Fruit fly (Drosophila melanogaster) whole organism: ENCODE results near the gene CG10341.

ENCODE experiments used
- CG8478 ChIP-seq: fragments of >200 bp; optimal IDR thresholded peaks from 2 replicates; lab custom pipeline; 2018; ENCODE audit warnings: inconsistent platforms
- Dll ChIP-seq: fragments of >200 bp; optimal IDR thresholded peaks from 2 replicates; lab custom pipeline; 2017
- EcR ChIP-seq, 2 experiments: fragments of >200 bp; optimal IDR thresholded peaks; 2 replicates each; lab custom pipeline; 2017; ENCODE audit warnings: missing biosample characterization in 2 of 2, missing genetic modification characterization in 2 of 2, missing genetic modification reagents in 2 of 2
- pan ChIP-seq: fragments of >200 bp; optimal IDR thresholded peaks from 2 replicates; lab custom pipeline; 2017
- psq ChIP-seq: fragments of >200 bp; optimal IDR thresholded peaks from 2 replicates; lab custom pipeline; 2017
- usp ChIP-seq: fragments of >200 bp; optimal IDR thresholded peaks from 2 replicates; lab custom pipeline; 2017; ENCODE audit warnings: missing biosample characterization, missing genetic modification characterization, mixed read lengths

CG10341 gene

DNA sequence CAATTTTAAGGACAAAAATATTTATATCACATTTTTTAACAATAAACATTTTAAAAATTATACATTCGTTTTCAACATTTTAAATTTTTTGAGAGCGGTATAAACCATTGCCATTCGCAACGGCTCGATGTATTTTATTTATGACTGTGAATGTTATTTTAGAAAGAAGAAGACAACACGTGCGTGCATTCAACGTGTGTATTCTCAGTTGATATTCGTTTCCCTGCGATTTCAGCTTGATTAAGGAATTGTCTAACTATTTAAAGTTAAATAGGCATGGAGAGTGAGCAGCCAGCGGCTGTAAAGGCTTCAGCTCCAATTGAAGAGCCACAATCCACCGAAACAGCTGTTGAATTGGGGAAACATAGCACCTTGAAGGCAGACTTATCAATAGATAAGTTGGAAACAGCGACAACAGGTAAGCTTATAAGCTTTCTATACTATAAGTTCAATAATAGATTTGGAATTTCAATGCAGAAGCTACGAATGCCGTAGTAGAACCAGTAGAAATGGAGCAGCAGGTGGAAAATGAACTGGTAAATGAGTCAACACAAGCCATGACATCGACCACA is at the start of gene CG10341:
Gene CG10341, plus strand, starts transcription at position 156 of the 572 bp plus-strand sequence.
- TF ChIP-seq Dll, result no peak
- no peak for TF ChIP-seq psq
- TF ChIP-seq CG8478, result no peak
- TF ChIP-seq usp (GFP tag; lab: Kevin White, UChicago), result no peak
- no peak for TF ChIP-seq pan (lab: Kevin White, UChicago)

DNA sequence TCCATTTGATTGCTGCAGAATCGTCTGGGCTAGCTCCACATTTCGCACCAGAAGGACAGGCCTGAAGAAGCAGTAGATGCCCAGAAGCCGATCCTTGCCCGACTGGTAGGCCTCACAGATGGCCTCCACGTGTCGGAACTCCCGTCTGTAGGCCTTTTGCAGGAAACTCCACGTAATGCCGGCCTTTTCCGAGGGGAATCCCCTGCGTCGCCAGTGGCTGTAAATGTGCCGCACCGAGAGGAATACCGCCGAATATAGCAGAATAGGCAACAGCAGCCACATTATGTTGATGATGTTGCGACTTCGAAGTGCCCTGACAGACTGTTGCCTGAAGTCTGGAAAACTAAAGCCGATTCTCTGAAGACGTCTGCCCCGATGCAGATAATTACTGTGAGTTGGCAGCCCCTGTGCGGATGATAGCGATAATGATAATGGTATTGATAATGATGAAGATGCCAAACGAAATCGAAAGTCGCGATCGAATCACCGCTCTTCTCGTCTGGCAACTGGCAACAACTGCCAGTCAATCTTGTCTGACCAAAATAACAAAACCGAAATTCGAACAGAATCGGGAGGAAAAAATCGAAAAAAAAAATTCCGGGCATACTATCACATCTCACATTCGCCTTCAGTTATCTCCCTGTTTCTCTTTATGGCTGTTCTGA is 45.7 kb upstream of the CG10341 start, which contains the start of gene Cyp310a1:
Gene Cyp310a1, minus strand, starts transcription at position 348 of the 665 bp plus-strand sequence.
- TF ChIP-seq Dll (no peak), pan (lab: Kevin White, UChicago) (no peak), CG8478 (no peak), psq (no peak), usp (GFP tag; lab: Kevin White, UChicago) (no peak), EcR (GFP tag; optimal IDR thresholded peaks at IDR 0.05; lab: Kevin White, UChicago) (no peak)

DNA sequence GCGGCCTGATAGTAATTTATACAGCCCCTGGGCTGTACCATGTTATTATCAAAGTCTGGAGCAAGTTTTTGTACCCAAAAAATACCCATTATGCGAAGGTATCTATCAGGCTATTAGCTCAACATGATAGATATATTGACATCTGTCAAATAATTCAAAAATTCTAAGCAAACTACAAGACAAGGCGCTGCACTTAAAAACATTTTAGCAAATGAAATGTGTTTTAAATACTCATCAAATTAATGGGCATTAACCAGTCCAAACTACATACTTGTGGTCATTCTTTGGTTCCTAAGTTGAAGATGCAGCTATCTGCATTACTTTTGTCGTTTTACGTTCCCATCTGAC is 45.2 kb upstream of the CG10341 start:
- TF ChIP-seq EcR (GFP tag; optimal IDR thresholded peaks at IDR 0.05; lab: Kevin White, UChicago) (no peak), usp (GFP tag; lab: Kevin White, UChicago) (no peak), pan (lab: Kevin White, UChicago) (peak; percentile 80), CG8478 (no peak), psq (no peak)

DNA sequence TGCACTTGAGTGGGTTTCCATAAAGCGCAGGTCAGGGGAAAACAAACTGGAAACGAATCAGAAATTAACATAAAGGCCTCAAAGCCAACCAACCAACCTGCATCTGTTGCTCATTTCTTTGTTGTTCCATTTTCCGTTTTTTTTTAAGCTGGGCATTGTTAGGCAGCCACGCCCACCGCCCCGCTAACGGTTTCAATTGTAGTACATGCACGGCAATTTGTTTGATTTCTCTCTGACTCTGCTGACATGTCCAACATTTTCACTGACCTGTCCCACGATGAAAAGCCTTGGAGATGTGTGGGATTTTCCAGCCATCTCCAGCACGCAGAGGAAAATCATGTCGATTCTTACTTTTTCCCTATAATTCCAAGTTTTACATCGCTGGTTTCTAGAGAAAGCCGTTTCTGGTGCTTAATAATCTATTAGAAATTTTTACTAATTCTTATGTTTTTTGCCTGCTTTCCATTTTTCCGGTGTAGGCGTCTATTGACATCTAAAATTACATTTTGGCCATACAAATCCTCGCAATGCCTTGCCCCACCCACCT is 41.8 kb upstream of the CG10341 start:
- TF ChIP-seq CG8478 (no peak), EcR (GFP tag; optimal IDR thresholded peaks at IDR 0.05; lab: Kevin White, UChicago) (no peak), Dll (no peak), pan (lab: Kevin White, UChicago) (no peak), psq (no peak), usp (GFP tag; lab: Kevin White, UChicago) (no peak)

DNA sequence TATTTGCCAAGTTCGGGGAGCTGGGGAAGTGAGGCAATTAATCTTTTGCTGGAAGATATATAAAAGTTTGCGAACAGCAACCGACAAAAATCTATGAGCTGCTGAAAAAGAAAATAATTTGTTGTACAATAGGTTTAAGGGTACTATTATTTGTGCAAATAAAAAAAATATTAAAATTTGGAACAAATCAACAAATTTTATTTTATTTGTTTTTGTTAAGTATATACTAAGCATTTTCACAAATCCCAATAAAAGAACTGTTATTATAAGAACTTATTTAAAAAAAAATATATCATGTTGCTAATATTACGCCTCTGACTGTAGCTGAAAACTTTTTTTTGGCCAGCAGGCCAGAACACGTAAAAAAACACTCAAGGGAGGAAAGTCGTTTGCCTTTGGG is 40.4 kb upstream of the CG10341 start:
- TF ChIP-seq psq (no peak), EcR (GFP tag; optimal IDR thresholded peaks at IDR 0.05; lab: Kevin White, UChicago) (no peak), usp (GFP tag; lab: Kevin White, UChicago) (no peak), Dll (no peak), CG8478 (no peak), pan (lab: Kevin White, UChicago) (no peak)

DNA sequence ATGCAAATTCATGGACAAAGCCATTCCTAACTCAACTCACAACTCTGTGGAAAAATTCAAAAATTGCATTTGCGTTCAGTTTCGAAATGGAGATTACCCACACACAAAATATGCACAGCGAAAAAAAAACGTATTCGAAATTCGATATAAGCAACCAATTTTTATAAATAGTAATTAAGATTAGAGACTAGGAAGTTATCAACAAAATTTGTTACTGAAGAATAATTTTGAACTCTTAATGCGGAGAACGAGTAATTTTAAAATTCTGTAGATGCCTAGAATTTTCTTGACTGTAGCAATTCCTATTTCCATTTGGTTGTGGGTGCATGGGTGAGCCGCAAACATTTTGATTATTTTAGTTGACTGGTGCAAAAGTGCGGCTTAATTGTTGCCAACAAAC is 35.1 kb upstream of the CG10341 start:
- no peak for TF ChIP-seq pan (lab: Kevin White, UChicago)
- TF ChIP-seq CG8478, result no peak
- TF ChIP-seq EcR (GFP tag; optimal IDR thresholded peaks at IDR 0.05; lab: Kevin White, UChicago), result no peak
- no peak for TF ChIP-seq psq
- no peak for TF ChIP-seq usp (GFP tag; lab: Kevin White, UChicago)

DNA sequence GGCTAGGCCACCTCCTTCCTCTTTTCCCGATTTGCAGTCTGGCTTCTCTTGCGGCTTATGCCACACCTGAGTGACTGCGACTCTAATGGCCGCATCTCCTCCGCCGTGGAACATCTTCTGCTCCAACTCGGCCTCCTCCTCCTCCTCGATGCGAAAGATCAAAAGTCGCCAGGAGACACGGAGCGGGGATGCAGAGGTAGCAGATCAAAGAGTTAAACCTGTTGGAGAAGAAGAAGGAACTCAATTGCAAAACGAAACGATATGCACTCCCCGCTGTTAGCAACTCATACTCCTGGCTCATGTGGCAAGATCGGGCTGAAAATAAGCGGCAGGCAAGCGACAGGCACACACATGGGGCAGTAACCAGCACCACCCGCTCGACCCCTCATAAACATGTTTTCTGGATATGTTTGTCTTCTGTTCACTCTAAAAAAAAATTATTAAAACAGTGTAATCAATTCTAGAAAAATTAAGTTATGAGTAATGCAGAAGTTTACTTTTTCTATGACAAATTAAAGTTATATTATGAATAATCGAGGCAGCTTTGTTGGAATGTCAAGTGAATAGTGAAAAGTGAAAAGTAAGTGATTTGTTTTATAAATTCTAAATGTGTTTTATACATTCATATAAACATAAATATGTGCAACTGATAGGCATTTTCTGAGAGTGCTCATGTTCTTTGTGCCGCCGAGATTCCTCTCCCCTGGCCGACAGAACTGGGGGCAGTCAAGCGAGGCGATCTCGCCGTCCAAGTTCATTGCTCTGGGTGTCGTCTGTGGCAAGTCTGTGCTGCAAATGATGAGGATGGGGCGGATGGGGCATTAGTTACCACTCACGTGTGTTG is 33.6 kb upstream of the CG10341 start:
- no peak for TF ChIP-seq Dll
- TF ChIP-seq EcR (GFP tag; optimal IDR thresholded peaks at IDR 0.05; lab: Kevin White, UChicago), result peak in 1 of 2 experiments; percentile 82

DNA sequence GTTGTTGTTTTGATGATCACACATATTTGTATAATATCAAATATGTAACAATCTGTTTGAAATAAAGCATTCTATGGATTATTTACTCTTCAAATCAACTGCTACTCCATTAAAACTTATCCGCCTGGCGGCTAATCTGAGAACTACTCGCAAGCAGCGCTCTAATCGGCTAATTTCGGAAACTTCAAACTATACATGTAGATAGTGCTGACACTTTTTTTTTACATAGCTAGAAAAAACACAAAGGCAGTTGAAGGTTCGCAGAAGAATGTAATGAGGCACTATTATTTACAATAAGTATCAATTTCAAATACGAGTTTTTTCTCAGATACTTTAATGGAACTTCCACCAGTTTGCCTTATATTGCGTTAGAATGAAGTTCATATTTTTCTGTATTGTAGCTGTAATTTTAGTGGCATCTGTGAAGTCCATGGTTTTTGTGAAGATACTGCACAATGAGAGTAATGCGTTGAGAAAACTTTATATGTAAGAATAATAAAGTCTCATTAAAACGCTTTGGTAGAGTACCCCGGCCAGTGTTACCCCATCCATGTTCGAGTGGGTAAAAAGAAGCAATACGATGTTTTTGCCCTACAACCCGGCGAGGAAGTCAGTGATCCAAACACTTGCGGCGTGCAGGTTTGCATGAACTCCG is 32.4 kb upstream of the CG10341 start:
- TF ChIP-seq EcR (GFP tag; optimal IDR thresholded peaks at IDR 0.05; lab: Kevin White, UChicago) (no peak), pan (lab: Kevin White, UChicago) (peak; percentile 26), psq (no peak)

DNA sequence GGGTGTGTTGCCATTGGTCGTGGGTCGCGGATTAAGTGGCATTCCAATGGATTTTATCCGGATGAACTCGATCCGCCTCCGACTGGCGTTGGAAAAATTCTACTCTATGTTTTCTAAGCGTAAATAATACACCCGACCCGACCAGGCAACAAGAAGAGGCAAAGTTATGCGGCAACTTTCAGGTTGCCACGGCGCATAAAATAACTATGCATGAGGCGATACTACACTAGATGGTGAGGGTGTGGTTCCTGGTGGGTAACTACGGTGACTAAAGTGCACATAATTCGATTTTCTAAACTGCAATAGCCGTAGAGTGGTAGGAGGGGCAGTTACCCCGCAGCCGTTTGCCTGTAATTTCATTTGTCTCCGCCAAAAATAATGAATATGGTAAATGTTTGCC is 27.4 kb upstream of the CG10341 start, which contains the start of gene CG43338:
Gene CG43338, minus strand, starts transcription at position 101 of the 400 bp plus-strand sequence.
- TF ChIP-seq usp (GFP tag; lab: Kevin White, UChicago) (no peak), psq (no peak), Dll (no peak), EcR (GFP tag; optimal IDR thresholded peaks at IDR 0.05; lab: Kevin White, UChicago) (no peak), CG8478 (no peak), pan (lab: Kevin White, UChicago) (no peak)

DNA sequence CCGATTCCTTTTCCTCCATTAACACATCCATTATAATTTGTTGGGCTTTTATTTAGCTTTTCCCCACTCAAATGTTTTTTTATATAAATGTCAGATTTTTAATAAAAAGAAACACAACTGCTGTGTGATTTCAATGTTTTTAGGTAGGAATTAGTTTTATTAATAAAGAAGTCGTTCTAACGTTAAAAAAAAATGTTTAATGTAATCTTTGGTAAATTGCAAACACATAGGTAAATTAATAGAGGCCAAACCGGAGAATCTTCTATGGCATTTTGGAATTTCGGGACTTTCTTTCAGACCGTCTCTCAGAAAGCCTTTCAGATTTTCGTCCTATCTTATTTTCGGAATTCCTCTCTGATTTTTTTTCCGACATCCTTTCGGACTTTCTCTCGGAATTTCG is 25.3 kb upstream of the CG10341 start, which contains the start of gene CG43339:
Gene CG43339, minus strand, starts transcription at position 101 of the 400 bp plus-strand sequence.
- no peak for TF ChIP-seq Dll
- TF ChIP-seq CG8478, result no peak
- no peak for TF ChIP-seq usp (GFP tag; lab: Kevin White, UChicago)
- TF ChIP-seq EcR (GFP tag; optimal IDR thresholded peaks at IDR 0.05; lab: Kevin White, UChicago), result no peak
- TF ChIP-seq pan (lab: Kevin White, UChicago), result no peak
- TF ChIP-seq psq, result no peak

DNA sequence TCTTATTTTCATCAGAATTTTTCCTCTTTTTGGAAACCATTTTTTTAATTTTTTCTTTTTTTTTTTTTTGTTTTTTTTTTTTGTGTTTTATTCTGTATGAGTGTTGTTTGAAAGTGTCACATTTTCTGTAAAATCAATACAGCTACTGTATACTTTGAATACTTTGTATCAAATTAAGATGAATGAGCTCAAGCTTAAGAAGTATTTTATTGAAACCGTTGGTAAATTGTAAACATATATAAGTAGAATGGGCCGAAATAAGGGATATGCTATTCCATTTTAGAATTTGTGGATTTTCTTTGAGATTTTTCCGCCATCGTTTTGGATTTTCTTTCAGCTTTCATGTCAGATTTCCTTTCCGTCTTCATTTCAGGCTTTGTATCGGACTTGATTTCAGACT is 23.5 kb upstream of the CG10341 start, which contains the start of gene Mst36Fb:
Gene Mst36Fb, minus strand, starts transcription at position 101 of the 400 bp plus-strand sequence.
- TF ChIP-seq Dll, result no peak
- no peak for TF ChIP-seq CG8478
- TF ChIP-seq EcR (GFP tag; optimal IDR thresholded peaks at IDR 0.05; lab: Kevin White, UChicago), result no peak
- no peak for TF ChIP-seq pan (lab: Kevin White, UChicago)
- no peak for TF ChIP-seq usp (GFP tag; lab: Kevin White, UChicago)
- TF ChIP-seq psq, result no peak
